Worm (Caenorhabditis elegans): ENCODE measurements around the gene eef-1A.2.
A peak's percentile ranks its signal among the peaks of the same experiment; 100 is the strongest.

The eef-1A.2 gene

ce11 chrX:7823108-7823704 is at the start of gene eef-1A.2 (continued):
- peak; percentile 99 for TF ChIP-seq lin-14 (GFP tag; optimal IDR thresholded peaks at IDR 0.05)
- TF ChIP-seq ztf-11 (tag; optimal IDR thresholded peaks at IDR 0.05) = peak in 1 of 2 experiments; percentile 80
- TF ChIP-seq isw-1 (GFP tag; IDR thresholded peaks at IDR 0.05) = peak; percentile 95
- peak; percentile 98 for TF ChIP-seq nhr-85 (tag)
- TF ChIP-seq snpc-4 (tag; optimal IDR thresholded peaks at IDR 0.05) = peak; percentile 75
- TF ChIP-seq hpl-2 (GFP tag; optimal IDR thresholded peaks at IDR 0.05) = peak; percentile 88
- peak; percentile 98 for TF ChIP-seq fkh-10 (GFP tag; optimal IDR thresholded peaks at IDR 0.05)
- peak; percentile 95 for TF ChIP-seq mef-2 (tag; optimal IDR thresholded peaks at IDR 0.05)
- TF ChIP-seq C04F5.9 (tag; optimal IDR thresholded peaks at IDR 0.05) = peak; percentile 68
- TF ChIP-seq irx-1 (tag; optimal IDR thresholded peaks at IDR 0.05) = peak; percentile 86
- peak; percentile 60 for TF ChIP-seq sox-4 (tag; optimal IDR thresholded peaks at IDR 0.05)
- TF ChIP-seq ztf-4 (tag; optimal IDR thresholded peaks at IDR 0.05) = peak; percentile 76
- peak; percentile 99 for TF ChIP-seq zip-4 (GFP tag; optimal IDR thresholded peaks at IDR 0.05)
- peak; percentile 83 for TF ChIP-seq unc-130 (tag; optimal IDR thresholded peaks at IDR 0.05)
- TF ChIP-seq ceh-90 (tag; optimal IDR thresholded peaks at IDR 0.05) = peak; percentile 55
- no peak for TF ChIP-seq hlh-17 (GFP tag; optimal IDR thresholded peaks at IDR 0.05; ENCODE audit: borderline replicate concordance)
- peak; percentile 69 for TF ChIP-seq pqm-1 (tag; optimal IDR thresholded peaks at IDR 0.05)
- peak; percentile 82 to 92 for TF ChIP-seq lin-35 (GFP tag; optimal IDR thresholded peaks at IDR 0.05)
- TF ChIP-seq swsn-7 (tag; optimal IDR thresholded peaks at IDR 0.05) = peak; percentile 96
- TF ChIP-seq ces-1 (GFP tag; optimal IDR thresholded peaks at IDR 0.05) = peak; percentile 44
- TF ChIP-seq nhr-237 (tag; optimal IDR thresholded peaks at IDR 0.05) = peak; percentile 94
- peak; percentile 74 for TF ChIP-seq nhr-11 (tag; optimal IDR thresholded peaks at IDR 0.05)
- TF ChIP-seq lin-39 (tag; optimal IDR thresholded peaks at IDR 0.05) = peak; percentile 39
- peak; percentile 89 to 97 (median 96) for TF ChIP-seq ceh-82 (tag; optimal IDR thresholded peaks at IDR 0.05)
- TF ChIP-seq unc-30 (tag; optimal IDR thresholded peaks at IDR 0.05) = no peak
- TF ChIP-seq skn-1 (tag; optimal IDR thresholded peaks at IDR 0.05) = peak; percentile 98
- peak; percentile 98 for TF ChIP-seq nhr-71 (tag; optimal IDR thresholded peaks at IDR 0.05)
- no peak for TF ChIP-seq tlp-1 (tag; optimal IDR thresholded peaks at IDR 0.05)
- TF ChIP-seq pax-3 (tag; optimal IDR thresholded peaks at IDR 0.05) = peak; percentile 95
- TF ChIP-seq nhr-20 (tag; optimal IDR thresholded peaks at IDR 0.05) = peak; percentile 97
- TF ChIP-seq snu-23 (GFP tag; optimal IDR thresholded peaks at IDR 0.05) = peak; percentile 97
- TF ChIP-seq mep-1 (tag; optimal IDR thresholded peaks at IDR 0.05) = peak; percentile 96
- TF ChIP-seq ceh-8 (GFP tag; optimal IDR thresholded peaks at IDR 0.05) = peak; percentile 92

- TF ChIP-seq fkh-10 (GFP tag; optimal IDR thresholded peaks at IDR 0.05) = no peak
- TF ChIP-seq snpc-4 (tag; optimal IDR thresholded peaks at IDR 0.05) = no peak
- no peak for TF ChIP-seq mab-9 (GFP tag; IDR thresholded peaks at IDR 0.05)
- peak; percentile 64 for TF ChIP-seq snu-23 (GFP tag; optimal IDR thresholded peaks at IDR 0.05)
- no peak for TF ChIP-seq alr-1 (tag; optimal IDR thresholded peaks at IDR 0.05; ENCODE audit: borderline replicate concordance)
- no peak for TF ChIP-seq unc-130 (tag; optimal IDR thresholded peaks at IDR 0.05)
- no peak for TF ChIP-seq ama-1 (optimal IDR thresholded peaks at IDR 0.05)
- no peak for TF ChIP-seq fos-1 (tag; optimal IDR thresholded peaks at IDR 0.05)
- TF ChIP-seq nhr-237 (tag; optimal IDR thresholded peaks at IDR 0.05) = no peak
- no peak for TF ChIP-seq zip-4 (GFP tag; optimal IDR thresholded peaks at IDR 0.05)
- TF ChIP-seq unc-30 (tag; optimal IDR thresholded peaks at IDR 0.05) = no peak
- TF ChIP-seq skn-1 (tag; optimal IDR thresholded peaks at IDR 0.05) = no peak
- peak; percentile 53 for TF ChIP-seq nhr-47 (tag; optimal IDR thresholded peaks at IDR 0.05)
- peak; percentile 26 for TF ChIP-seq swsn-7 (tag; optimal IDR thresholded peaks at IDR 0.05)
- no peak for TF ChIP-seq sox-4 (tag; optimal IDR thresholded peaks at IDR 0.05)
- TF ChIP-seq egl-27 (tag; optimal IDR thresholded peaks at IDR 0.05) = no peak
- TF ChIP-seq rnt-1 (tag; optimal IDR thresholded peaks at IDR 0.05) = peak; percentile 27
- TF ChIP-seq lin-39 (tag; optimal IDR thresholded peaks at IDR 0.05) = no peak
- TF ChIP-seq isw-1 (GFP tag; IDR thresholded peaks at IDR 0.05) = no peak
- peak; percentile 50 for TF ChIP-seq nhr-19 (GFP tag; conservative IDR thresholded peaks at IDR 0.05)
- TF ChIP-seq nhr-28 (tag; optimal IDR thresholded peaks at IDR 0.05) = no peak
- no peak for TF ChIP-seq nhr-76 (tag; optimal IDR thresholded peaks at IDR 0.05)
- TF ChIP-seq pax-3 (tag; optimal IDR thresholded peaks at IDR 0.05) = no peak
- TF ChIP-seq C16A3.4 (tag; optimal IDR thresholded peaks at IDR 0.05) = peak; percentile 38
- TF ChIP-seq F16B12.6 (tag; optimal IDR thresholded peaks at IDR 0.05) = no peak
- peak; percentile 37; the same call in 1 of the 2 replicates for TF ChIP-seq grh-1 (GFP tag; IDR thresholded peaks at IDR 0.05)
- TF ChIP-seq mef-2 (tag; optimal IDR thresholded peaks at IDR 0.05) = no peak
- TF ChIP-seq jun-1 (tag; optimal IDR thresholded peaks at IDR 0.05) = no peak
- TF ChIP-seq ceh-8 (GFP tag; optimal IDR thresholded peaks at IDR 0.05) = no peak
- no peak for TF ChIP-seq irx-1 (tag; optimal IDR thresholded peaks at IDR 0.05)
- no peak for TF ChIP-seq elt-2 (tag; optimal IDR thresholded peaks at IDR 0.05)
- no peak for TF ChIP-seq ces-1 (GFP tag; optimal IDR thresholded peaks at IDR 0.05)
Observed at ce11 chrX:7773714-7774318, 49.6 kb upstream of the eef-1A.2 start.

All from whole organism, L1 larva.